Worm (Caenorhabditis elegans) whole organism, L4 larva: ENCODE data around the gene Y37H2A.12.
A peak's percentile ranks its signal among the peaks of the same experiment; 100 is the strongest.

ENCODE experiments used
- D1046.2 ChIP-seq: fragments of 200-800 bp; sonication (Bioruptor generic); IDR thresholded peaks from 2 replicates; pipeline ENCODE4 v1.3.6; 2022; ENCODE audit warnings: missing genetic modification characterization, missing compliant biosample characterization
- F37D6.2 ChIP-seq: sonication (generic microtip); optimal IDR thresholded peaks from 2 replicates; lab custom pipeline; 2016; ENCODE audit warnings: mild to moderate bottlenecking, missing genetic modification characterization, missing compliant biosample characterization
- R02D3.7 ChIP-seq: fragments of 150-350 bp; sonication (generic microtip); optimal IDR thresholded peaks from 3 replicates; lab custom pipeline; 2014; ENCODE audit warnings: missing biosample characterization, missing genetic modification characterization
- Y48G9A.11 ChIP-seq: fragments of 200-800 bp; sonication (Bioruptor generic); IDR thresholded peaks from 2 replicates; pipeline ENCODE4 v1.3.6; 2022; ENCODE audit warnings: missing genetic modification reagents, missing genetic modification characterization, missing compliant biosample characterization
- Y75B8A.6 ChIP-seq: fragments of 200-800 bp; sonication (Bioruptor generic); IDR thresholded peaks from 2 replicates; pipeline ENCODE4 v1.3.6; 2022; ENCODE audit warnings: missing genetic modification reagents, missing genetic modification characterization, missing compliant biosample characterization
- cey-2 ChIP-seq: sonication (generic microtip); optimal IDR thresholded peaks from 3 replicates; lab custom pipeline; 2017; ENCODE audit warnings: missing genetic modification characterization, mild to moderate bottlenecking, missing compliant biosample characterization, antibody characterized with exemption, borderline replicate concordance; ENCODE audit not compliant: insufficient read depth
- daf-12 ChIP-seq: fragments of 150-350 bp; optimal IDR thresholded peaks from 2 replicates; lab custom pipeline; 2014; ENCODE audit warnings: missing biosample characterization, missing genetic modification reagents, missing genetic modification characterization
- daf-16 ChIP-seq, 3 experiments: sonication (generic microtip); optimal IDR thresholded peaks; 2 replicates each; lab custom pipeline; 2016 to 2017; ENCODE audit warnings: missing genetic modification characterization in 3 of 3, missing genetic modification reagents in 3 of 3, mild to moderate bottlenecking in 2 of 3, missing compliant biosample characterization in 2 of 3, missing biosample characterization in 1 of 3, moderate library complexity in 1 of 3
- daf-19 ChIP-seq: fragments of 200-800 bp; sonication (Bioruptor generic); conservative IDR thresholded peaks from 2 replicates; pipeline ENCODE4 v1.3.6; 2022; ENCODE audit warnings: missing genetic modification characterization, missing compliant biosample characterization
- dpl-1 ChIP-seq: fragments of 150-350 bp; optimal IDR thresholded peaks from 2 replicates; lab custom pipeline; 2014; ENCODE audit warnings: missing biosample characterization, missing genetic modification reagents, missing genetic modification characterization
- duxl-1 ChIP-seq: sonication (generic microtip); optimal IDR thresholded peaks from 2 replicates; lab custom pipeline; 2016; ENCODE audit warnings: mild to moderate bottlenecking, missing genetic modification characterization, moderate library complexity, missing compliant biosample characterization; ENCODE audit not compliant: poor library complexity
- dve-1 ChIP-seq: sonication (generic microtip); optimal IDR thresholded peaks from 2 replicates; lab custom pipeline; 2017; ENCODE audit warnings: antibody characterized with exemption, mild to moderate bottlenecking, missing genetic modification characterization, missing compliant biosample characterization; ENCODE audit not compliant: insufficient read depth
- egl-43 ChIP-seq: fragments of 200-800 bp; sonication (Bioruptor generic); IDR thresholded peaks from 2 replicates; pipeline ENCODE4 v1.3.6; 2022; ENCODE audit warnings: missing genetic modification reagents, missing genetic modification characterization, missing compliant biosample characterization
- fkh-10 ChIP-seq: fragments of 150-350 bp; optimal IDR thresholded peaks from 2 replicates; lab custom pipeline; 2014; ENCODE audit warnings: missing biosample characterization, missing genetic modification reagents, missing genetic modification characterization
- hlh-30 ChIP-seq: sonication (generic microtip); optimal IDR thresholded peaks from 2 replicates; lab custom pipeline; 2017; ENCODE audit warnings: antibody characterized with exemption, mild to moderate bottlenecking, missing genetic modification characterization, missing compliant biosample characterization; ENCODE audit not compliant: insufficient read depth
- lin-1 ChIP-seq: fragments of 200-800 bp; sonication (Bioruptor generic); IDR thresholded peaks from 2 replicates; pipeline ENCODE4 v1.3.6; 2022; ENCODE audit warnings: missing genetic modification reagents, missing genetic modification characterization, missing compliant biosample characterization
- lin-15B ChIP-seq: fragments of 150-350 bp; sonication (generic microtip); optimal IDR thresholded peaks from 3 replicates; lab custom pipeline; 2014; ENCODE audit warnings: missing biosample characterization, missing genetic modification characterization
- madf-9 ChIP-seq: fragments of 200-800 bp; sonication (Bioruptor generic); conservative IDR thresholded peaks from 2 replicates; pipeline ENCODE4 v1.3.6; 2022; ENCODE audit warnings: missing genetic modification reagents, missing genetic modification characterization, missing compliant biosample characterization
- mxl-3 ChIP-seq: fragments of 200-800 bp; sonication (Bioruptor generic); optimal IDR thresholded peaks from 2 replicates; lab custom pipeline; 2018; ENCODE audit warnings: mild to moderate bottlenecking, missing genetic modification characterization, missing compliant biosample characterization
- nhr-10 ChIP-seq: fragments of 150-350 bp; optimal IDR thresholded peaks from 2 replicates; lab custom pipeline; 2014; ENCODE audit warnings: missing biosample characterization, missing genetic modification characterization
- nhr-28 ChIP-seq: fragments of 150-350 bp; optimal IDR thresholded peaks from 2 replicates; lab custom pipeline; 2014; ENCODE audit warnings: missing biosample characterization, missing genetic modification characterization
- nhr-48 ChIP-seq: sonication (generic microtip); optimal IDR thresholded peaks from 2 replicates; lab custom pipeline; 2016; ENCODE audit warnings: mild to moderate bottlenecking, missing genetic modification characterization, missing compliant biosample characterization
- nhr-77 ChIP-seq: fragments of 150-350 bp; optimal IDR thresholded peaks from 2 replicates; lab custom pipeline; 2014; ENCODE audit warnings: missing biosample characterization, missing genetic modification characterization
- pha-4 ChIP-seq, 2 experiments: fragments of 150-350 bp in 1 of 2; fragments of 200-800 bp in 1 of 2; sonication (Bioruptor generic) in 1 of 2; IDR thresholded peaks in 1 of 2; optimal IDR thresholded peaks in 1 of 2; 2 replicates each; pipeline versions ENCODE4 v1.3.6 to Lab custom; 2014 to 2022; ENCODE audit warnings: missing genetic modification characterization in 2 of 2, missing genetic modification reagents in 2 of 2, missing biosample characterization in 1 of 2, missing compliant biosample characterization in 1 of 2
- php-3 ChIP-seq: fragments of 200-800 bp; sonication (Bioruptor generic); IDR thresholded peaks from 2 replicates; pipeline ENCODE4 v1.3.6; 2022; ENCODE audit warnings: missing genetic modification reagents, missing genetic modification characterization, missing compliant biosample characterization
- pqm-1 ChIP-seq: sonication (generic microtip); optimal IDR thresholded peaks from 2 replicates; lab custom pipeline; 2017; ENCODE audit warnings: missing biosample characterization, missing genetic modification characterization
- sdz-12 ChIP-seq: fragments of 200-800 bp; sonication (Bioruptor generic); optimal IDR thresholded peaks from 2 replicates; lab custom pipeline; 2018; ENCODE audit warnings: mild to moderate bottlenecking, missing genetic modification characterization, missing compliant biosample characterization
- snpc-1.2 ChIP-seq: fragments of 200-800 bp; sonication (Bioruptor generic); IDR thresholded peaks from 2 replicates; pipeline ENCODE4 v1.3.6; 2022; ENCODE audit warnings: missing genetic modification reagents, missing genetic modification characterization, missing compliant biosample characterization
- snpc-4 ChIP-seq: fragments of 150-350 bp; optimal IDR thresholded peaks from 2 replicates; lab custom pipeline; 2014; ENCODE audit warnings: missing biosample characterization, missing genetic modification characterization
- spr-1 ChIP-seq: sonication (generic microtip); optimal IDR thresholded peaks from 2 replicates; lab custom pipeline; 2016; ENCODE audit warnings: mild to moderate bottlenecking, missing genetic modification characterization, missing compliant biosample characterization
- spr-3 ChIP-seq: fragments of 200-800 bp; sonication (Bioruptor generic); optimal IDR thresholded peaks from 2 replicates; lab custom pipeline; 2018; ENCODE audit warnings: mild to moderate bottlenecking, missing genetic modification characterization, missing compliant biosample characterization
- unc-62 ChIP-seq, 3 experiments: fragments of 150-350 bp in 1 of 3; sonication (generic microtip); optimal IDR thresholded peaks in 2 of 3; peaks in 1 of 3; 1 replicate in 1 of 3; 2 replicates in 2 of 3; lab custom pipeline; 2014 to 2017; ENCODE audit warnings: missing biosample characterization in 3 of 3, missing genetic modification characterization in 3 of 3, missing genetic modification reagents in 3 of 3, missing genotype in 1 of 3
- zip-11 ChIP-seq: fragments of 200-800 bp; sonication (Bioruptor generic); IDR thresholded peaks from 2 replicates; pipeline ENCODE4 v1.3.6; 2022; ENCODE audit warnings: missing genetic modification characterization, missing compliant biosample characterization

Y37H2A.12 gene

ce11 chrV:18158172-18158571 is 27.2 kb upstream of the Y37H2A.12 start:
- no peak for TF ChIP-seq mxl-3 (GFP tag; lab: Kevin White, UChicago)
- TF ChIP-seq unc-62 (GFP tag; optimal IDR thresholded peaks at IDR 0.05 in 1 of 2; lab: Kevin White, UChicago), result peak in 1 of 2 experiments; percentile 97
- no peak for TF ChIP-seq unc-62 (tag; optimal IDR thresholded peaks at IDR 0.05; lab: Kevin White, UChicago)

DNA sequence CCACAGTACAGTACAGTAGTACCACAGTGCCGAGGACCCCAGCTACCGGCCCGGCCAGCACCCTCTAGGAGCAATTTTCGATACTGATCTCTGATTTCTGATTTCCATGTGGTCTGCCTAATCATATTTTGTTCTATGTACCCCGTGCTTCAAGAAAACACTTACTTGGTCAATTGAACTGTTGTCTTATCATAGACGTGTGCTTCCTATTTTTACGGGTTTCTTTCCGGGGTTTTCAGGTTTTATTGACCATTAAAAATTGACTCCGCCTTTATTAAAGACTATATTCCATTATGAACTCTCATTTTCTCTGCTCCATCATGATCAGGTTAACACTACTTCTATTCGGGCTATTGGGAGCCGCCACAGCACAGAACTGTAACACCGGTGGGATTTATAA is 26.8 kb upstream of the Y37H2A.12 start, which contains the start of gene clec-48:
Gene clec-48, plus strand, starts transcription at position 320 of the 400 bp plus-strand sequence.
- TF ChIP-seq sdz-12 (GFP tag; lab: Kevin White, UChicago) (no peak), Y75B8A.6 (GFP tag; lab: Robert Waterston, UW) (no peak), dve-1 (tag; lab: Kevin White, UChicago) (peak; percentile 49), D1046.2 (GFP tag; lab: Robert Waterston, UW) (no peak), php-3 (GFP tag; lab: Robert Waterston, UW) (peak; percentile 95), nhr-48 (tag; lab: Kevin White, UChicago) (no peak), daf-16 (GFP tag; optimal IDR thresholded peaks at IDR 0.05; lab: Kevin White, UChicago) (no peak), daf-16 (tag; optimal IDR thresholded peaks at IDR 0.05; lab: Kevin White, UChicago) (peak; percentile 69), nhr-28 (peak; percentile 41), pqm-1 (no peak)

DNA sequence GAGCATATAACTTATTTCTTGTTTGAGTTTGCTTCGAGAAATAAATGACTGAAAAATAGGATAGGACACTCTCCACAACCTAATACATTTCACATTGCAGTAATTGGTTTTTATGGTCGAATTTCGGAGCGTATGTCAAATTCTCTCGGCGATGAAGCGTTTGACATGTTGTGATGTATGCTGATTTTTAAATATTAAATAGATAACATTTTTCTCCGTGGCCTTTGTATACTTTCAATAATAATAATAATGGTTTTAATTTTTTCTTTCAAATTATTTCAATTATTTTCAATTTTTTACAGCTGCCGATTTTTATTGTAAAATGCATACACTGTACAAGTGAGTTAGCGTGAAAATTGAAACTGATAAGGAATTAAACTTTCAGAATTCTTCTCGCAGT is 15.1 kb upstream of the Y37H2A.12 start, which contains the start of gene C14A6.3:
Gene C14A6.3, plus strand, starts transcription at position 301 of the 400 bp plus-strand sequence.
- TF ChIP-seq pqm-1, result peak; percentile 39
- TF ChIP-seq zip-11 (GFP tag; lab: Robert Waterston, UW), result no peak

DNA sequence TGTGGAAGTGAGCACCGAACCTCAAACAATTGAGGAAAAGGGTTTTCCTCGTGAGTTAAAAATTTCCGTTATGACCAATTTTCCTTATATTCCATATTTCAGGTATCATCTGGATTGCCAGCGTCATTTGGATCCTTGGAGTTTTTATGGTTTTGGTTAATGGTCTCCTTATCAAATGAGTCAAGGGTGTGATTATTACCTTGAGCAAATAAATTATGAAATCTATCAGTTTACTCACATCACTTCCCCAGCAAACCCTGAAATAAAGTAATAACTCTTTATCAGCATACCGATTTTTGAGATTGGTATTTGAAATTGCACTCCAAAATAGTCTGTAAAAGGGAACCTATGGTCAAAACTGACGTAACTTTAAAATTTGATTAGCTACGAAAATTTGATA is 13.5 kb upstream of the Y37H2A.12 start:
- TF ChIP-seq fkh-10 (no peak), snpc-4 (tag; lab: Kevin White, UChicago) (no peak), pha-4 (GFP tag; IDR thresholded peaks at IDR 0.05; lab: Robert Waterston, UW) (no peak), pha-4 (tag; optimal IDR thresholded peaks at IDR 0.05; lab: Kevin White, UChicago) (no peak), Y48G9A.11 (GFP tag; lab: Robert Waterston, UW) (no peak), daf-16 (GFP tag; optimal IDR thresholded peaks at IDR 0.05; lab: Kevin White, UChicago) (no peak), daf-16 (tag; optimal IDR thresholded peaks at IDR 0.05; lab: Kevin White, UChicago) (peak; percentile 0), lin-15B (tag; lab: Kevin White, UChicago) (no peak), dpl-1 (GFP tag; lab: Kevin White, UChicago) (no peak), php-3 (GFP tag; lab: Robert Waterston, UW) (peak; percentile 50; the same call in 1 of the 2 replicates), madf-9 (GFP tag; lab: Robert Waterston, UW) (no peak), R02D3.7 (tag; lab: Kevin White, UChicago) (no peak), nhr-77 (tag; lab: Kevin White, UChicago) (no peak), nhr-10 (tag; lab: Kevin White, UChicago) (no peak), pqm-1 (peak; percentile 31), lin-1 (GFP tag; lab: Robert Waterston, UW) (no peak), snpc-1.2 (GFP tag; lab: Robert Waterston, UW) (no peak), F37D6.2 (no peak), hlh-30 (tag; lab: Kevin White, UChicago) (no peak)

DNA sequence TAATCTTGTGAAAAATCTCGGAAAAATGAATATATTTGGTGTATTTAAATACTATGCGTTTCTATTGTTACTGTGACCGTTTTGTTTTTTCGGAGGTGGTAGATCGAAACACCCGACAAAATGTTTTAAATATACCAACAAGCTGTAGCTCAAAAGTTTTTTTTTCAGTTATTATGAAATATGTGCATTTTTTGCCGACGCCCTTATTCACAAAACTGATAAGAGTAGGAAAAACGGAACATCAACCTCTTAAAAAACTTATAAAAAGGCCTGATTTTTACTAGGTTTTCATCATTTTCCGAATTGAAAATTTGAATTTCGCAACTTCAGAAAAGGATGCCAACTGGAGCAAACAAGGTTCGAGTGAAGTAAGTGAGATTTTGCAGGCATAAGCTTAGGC is 12.5 kb upstream of the Y37H2A.12 start, which contains the start of gene Y37H2A.14:
Gene Y37H2A.14, plus strand, starts transcription at position 301 of the 400 bp plus-strand sequence.
- TF ChIP-seq cey-2 (tag; lab: Kevin White, UChicago) (no peak), pqm-1 (peak; percentile 22), spr-3 (GFP tag; lab: Kevin White, UChicago) (no peak)

ce11 chrV:18142549-18142948 is 11.6 kb upstream of the Y37H2A.12 start, which contains the start of gene Y37H2A.13:
Y37H2A.13 (plus strand) TSS chrV:18142849.
- TF ChIP-seq egl-43 (no peak), duxl-1 (tag; lab: Kevin White, UChicago) (no peak), mxl-3 (GFP tag; lab: Kevin White, UChicago) (no peak), daf-19 (GFP tag; lab: Robert Waterston, UW) (no peak), daf-12 (tag; lab: Kevin White, UChicago) (no peak), spr-1 (tag; lab: Kevin White, UChicago) (no peak)
- TF ChIP-seq, all 104 proteins: peak for 0
